Fruit fly (Drosophila melanogaster): ENCODE results near the gene Acer.
A peak's percentile ranks its signal among the peaks of the same experiment; 100 is the strongest.

The Acer gene

dm6 chr2L:8552472-8552871 lies 30.7 kb downstream of the Acer start (continued):
- TF ChIP-seq Dek (tag; optimal IDR thresholded peaks at IDR 0.05) (no peak), Aef1 (GFP tag; IDR thresholded peaks at IDR 0.05) (no peak), CG2202 (tag; optimal IDR thresholded peaks at IDR 0.05) (no peak), CG15696 (tag; optimal IDR thresholded peaks at IDR 0.05) (no peak), cad (GFP tag; optimal IDR thresholded peaks at IDR 0.05) (no peak), Bteb2 (GFP tag; optimal IDR thresholded peaks at IDR 0.05) (no peak), Lpt (GFP tag; optimal IDR thresholded peaks at IDR 0.05) (no peak), trem (tag; optimal IDR thresholded peaks at IDR 0.05) (peak; percentile 29), CG3726 (GFP tag; IDR thresholded peaks at IDR 0.05) (no peak), hb (GFP tag; IDR thresholded peaks at IDR 0.05; ENCODE audit: partially characterized antibody) (no peak), Dp (GFP tag; optimal IDR thresholded peaks at IDR 0.05) (no peak), en (GFP tag; optimal IDR thresholded peaks at IDR 0.05) (no peak), abd-A (tag; optimal IDR thresholded peaks at IDR 0.05) (no peak), shn (GFP tag; optimal IDR thresholded peaks at IDR 0.05) (no peak), CG6654 (GFP tag; optimal IDR thresholded peaks at IDR 0.05) (peak; percentile 12), Dip3 (GFP tag; optimal IDR thresholded peaks at IDR 0.05) (no peak), Doc2 (GFP tag; IDR thresholded peaks at IDR 0.05) (no peak), kni (GFP tag; optimal IDR thresholded peaks at IDR 0.05) (no peak), CG17328 (GFP tag; IDR thresholded peaks at IDR 0.05) (peak; percentile 36; the same call in 1 of the 2 replicates), Myb (GFP tag; optimal IDR thresholded peaks at IDR 0.05) (no peak), H15 (GFP tag; IDR thresholded peaks at IDR 0.05) (no peak), row (GFP tag; IDR thresholded peaks at IDR 0.05) (peak; percentile 47; the same call in 2 of the 3 replicates), schlank (tag; optimal IDR thresholded peaks at IDR 0.05) (no peak), CG8388 (GFP tag; optimal IDR thresholded peaks at IDR 0.05) (peak; percentile 33), sqz (GFP tag; optimal IDR thresholded peaks at IDR 0.05) (no peak), nerfin-2 (GFP tag; IDR thresholded peaks at IDR 0.05; ENCODE audit: partially characterized antibody) (peak; percentile 29; the same call in 1 of the 2 replicates), CG43689 (GFP tag; IDR thresholded peaks at IDR 0.05) (no peak), disco-r (GFP tag; optimal IDR thresholded peaks at IDR 0.05) (no peak), D19A (tag; optimal IDR thresholded peaks at IDR 0.05) (peak; percentile 26), CG18599 (GFP tag; optimal IDR thresholded peaks at IDR 0.05) (peak; percentile 22), CG12659 (GFP tag; optimal IDR thresholded peaks at IDR 0.05) (no peak), vvl (GFP tag; IDR thresholded peaks at IDR 0.05) (no peak; the same call in 1 of the 2 replicates), pb (GFP tag; optimal IDR thresholded peaks at IDR 0.05) (no peak), ewg (GFP tag; optimal IDR thresholded peaks at IDR 0.05) (peak; percentile 18), pnt (GFP tag; optimal IDR thresholded peaks at IDR 0.05) (no peak), CG4424 (GFP tag; optimal IDR thresholded peaks at IDR 0.05) (peak; percentile 43), Vsx1 (GFP tag; optimal IDR thresholded peaks at IDR 0.05) (no peak), odd (GFP tag; optimal IDR thresholded peaks at IDR 0.05) (no peak), CG14667 (GFP tag; IDR thresholded peaks at IDR 0.05) (no peak), pan (optimal IDR thresholded peaks at IDR 0.05) (no peak), pan (GFP tag; optimal IDR thresholded peaks at IDR 0.05 in 1 of 2, IDR thresholded peaks at IDR 0.05 in 1 of 2) (peak in 1 of 2 experiments; percentile 39), ssp (GFP tag; IDR thresholded peaks at IDR 0.05) (no peak), CG2678 (tag; optimal IDR thresholded peaks at IDR 0.05) (peak; percentile 22), HLH3B (GFP tag; IDR thresholded peaks at IDR 0.05) (0 out of 2 replicates have a peak, but pooled peaks have one; percentile 30), CG6683 (GFP tag; optimal IDR thresholded peaks at IDR 0.05) (no peak), Deaf1 (tag; optimal IDR thresholded peaks at IDR 0.05) (no peak), croc (GFP tag; conservative IDR thresholded peaks at IDR 0.05) (0 out of 3 replicates have a peak, but pooled peaks have one; percentile 33), crp (GFP tag; optimal IDR thresholded peaks at IDR 0.05) (no peak), CG30403 (GFP tag; optimal IDR thresholded peaks at IDR 0.05) (peak; percentile 14), BEAF-32 (GFP tag; optimal IDR thresholded peaks at IDR 0.05) (no peak), CG17802 (tag; optimal IDR thresholded peaks at IDR 0.05) (no peak)
